Worm (Caenorhabditis elegans): ENCODE measurements around the gene hpo-6.
A peak's percentile ranks its signal among the peaks of the same experiment; 100 is the strongest.

Gene hpo-6

DNA sequence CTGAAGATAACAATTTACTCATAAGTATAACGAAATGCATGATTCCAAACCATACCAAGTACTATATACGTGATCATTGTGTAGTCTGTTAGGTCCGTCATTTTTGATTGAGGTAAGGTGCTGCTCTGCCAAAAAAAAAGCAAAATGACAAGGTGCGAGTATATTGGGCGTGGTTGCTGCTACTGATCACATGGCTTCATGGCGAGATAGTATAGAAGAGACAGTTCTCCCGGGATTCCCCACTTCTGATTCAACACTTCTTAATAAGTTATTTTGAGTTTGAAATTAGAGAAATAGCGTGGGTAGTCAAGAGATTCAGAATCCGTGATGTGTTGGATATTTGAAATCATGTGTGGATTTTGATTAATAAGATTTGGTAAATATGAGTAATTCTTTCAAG is 40.8 kb upstream of the hpo-6 start, which contains the start of gene K03H6.4:
Gene K03H6.4 (minus strand): TSS at position 101 of the 400 bp plus-strand sequence.
- TF ChIP-seq ceh-8 (GFP tag; optimal IDR thresholded peaks at IDR 0.05) (peak; percentile 39), lir-3 (tag; optimal IDR thresholded peaks at IDR 0.05; ENCODE audit: poor library complexity) (no peak), egl-13 (tag; optimal IDR thresholded peaks at IDR 0.05) (no peak), fkh-10 (GFP tag; optimal IDR thresholded peaks at IDR 0.05) (no peak), nhr-12 (tag; optimal IDR thresholded peaks at IDR 0.05) (no peak)

- TF ChIP-seq egl-27 (tag; optimal IDR thresholded peaks at IDR 0.05), result no peak
- no peak for TF ChIP-seq efl-1 (optimal IDR thresholded peaks at IDR 0.05)
- TF ChIP-seq efl-1 (GFP tag; optimal IDR thresholded peaks at IDR 0.05 in 1 of 2), result peak in 1 of 2 experiments; percentile 87
- TF ChIP-seq zag-1 (tag; optimal IDR thresholded peaks at IDR 0.05), result no peak
- no peak for TF ChIP-seq unc-130 (tag; optimal IDR thresholded peaks at IDR 0.05)
- no peak for TF ChIP-seq fkh-4 (tag; optimal IDR thresholded peaks at IDR 0.05; ENCODE audit: borderline replicate concordance)
- peak; percentile 71 for TF ChIP-seq ceh-8 (GFP tag; optimal IDR thresholded peaks at IDR 0.05)
Observed at ce11 chrIV:1522358-1522757, 39.6 kb upstream of the hpo-6 start.

DNA sequence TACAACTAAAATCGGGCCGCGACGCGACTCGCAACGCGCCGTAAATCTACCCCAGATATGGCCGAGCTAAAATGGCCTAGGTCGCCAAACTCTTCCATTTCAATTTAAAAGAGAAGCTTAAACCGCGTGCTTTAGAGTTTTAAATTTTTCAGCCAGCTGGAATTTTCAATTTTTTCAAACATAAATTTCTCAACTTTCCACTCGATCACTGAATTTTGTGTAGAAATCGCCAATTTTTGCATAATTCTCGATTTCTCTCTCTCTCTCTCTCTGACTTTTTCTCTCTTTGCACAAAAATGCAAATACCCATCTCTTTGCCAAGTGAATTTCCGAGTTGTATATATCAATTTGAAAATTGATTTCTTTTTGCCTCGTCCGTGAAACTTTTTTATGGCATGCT is 38.6 kb upstream of the hpo-6 start, which contains the start of gene K03H6.1:
Gene K03H6.1 (plus strand): TSS at position 301 of the 400 bp plus-strand sequence.
- TF ChIP-seq irx-1 (tag; optimal IDR thresholded peaks at IDR 0.05), result no peak
- no peak for TF ChIP-seq ets-5 (GFP tag; IDR thresholded peaks at IDR 0.05)
- no peak for TF ChIP-seq efl-3 (GFP tag; optimal IDR thresholded peaks at IDR 0.05)
- TF ChIP-seq ztf-4 (tag; optimal IDR thresholded peaks at IDR 0.05), result no peak
- TF ChIP-seq nhr-71 (tag; optimal IDR thresholded peaks at IDR 0.05), result no peak

- TF ChIP-seq unc-130 (tag; optimal IDR thresholded peaks at IDR 0.05) (no peak), lin-14 (GFP tag; optimal IDR thresholded peaks at IDR 0.05) (no peak), Y116A8C.19 (tag; optimal IDR thresholded peaks at IDR 0.05; ENCODE audit: borderline replicate concordance) (no peak), C16A3.4 (tag; optimal IDR thresholded peaks at IDR 0.05) (no peak), ztf-11 (tag; optimal IDR thresholded peaks at IDR 0.05) (no peak), ceh-88 (GFP tag; IDR thresholded peaks at IDR 0.05) (no peak), zag-1 (tag; optimal IDR thresholded peaks at IDR 0.05) (no peak), jun-1 (tag; optimal IDR thresholded peaks at IDR 0.05) (no peak), snu-23 (GFP tag; optimal IDR thresholded peaks at IDR 0.05) (no peak), unc-62 (GFP tag; optimal IDR thresholded peaks at IDR 0.05) (no peak), elt-3 (tag; optimal IDR thresholded peaks at IDR 0.05) (no peak), nhr-47 (tag; optimal IDR thresholded peaks at IDR 0.05) (no peak), hpl-2 (GFP tag; optimal IDR thresholded peaks at IDR 0.05) (no peak), mef-2 (tag; optimal IDR thresholded peaks at IDR 0.05) (no peak), vab-15 (tag; optimal IDR thresholded peaks at IDR 0.05) (no peak), dsc-1 (tag; optimal IDR thresholded peaks at IDR 0.05) (no peak), lin-15B (tag; optimal IDR thresholded peaks at IDR 0.05) (no peak), xbp-1 (tag; optimal IDR thresholded peaks at IDR 0.05) (no peak), ceh-90 (tag; optimal IDR thresholded peaks at IDR 0.05) (no peak), pqm-1 (tag; optimal IDR thresholded peaks at IDR 0.05) (no peak)
Observed at ce11 chrIV:1536316-1536715, 25.7 kb upstream of the hpo-6 start, which contains the start of gene K03H6.5. TSS of gene K03H6.5 (minus strand) at chrIV:1536416.

ce11 chrIV:1547129-1547528 is 14.9 kb upstream of the hpo-6 start:
- TF ChIP-seq blmp-1 (tag; optimal IDR thresholded peaks at IDR 0.05) (peak; percentile 80), efl-1 (optimal IDR thresholded peaks at IDR 0.05) (no peak), efl-1 (GFP tag; optimal IDR thresholded peaks at IDR 0.05 in 1 of 2) (peak in 1 of 2 experiments; percentile 85), rnt-1 (tag; optimal IDR thresholded peaks at IDR 0.05) (peak; percentile 13), nhr-12 (tag; optimal IDR thresholded peaks at IDR 0.05) (no peak), dpl-1 (GFP tag; optimal IDR thresholded peaks at IDR 0.05) (no peak), lsy-2 (tag; optimal IDR thresholded peaks at IDR 0.05) (peak in 1 of 2 experiments; percentile 6), fkh-10 (GFP tag; optimal IDR thresholded peaks at IDR 0.05) (no peak), nhr-85 (tag) (peak; percentile 73), lin-14 (GFP tag; optimal IDR thresholded peaks at IDR 0.05) (peak; percentile 66)

All from whole organism, L1 larva.